Fruit fly (Drosophila melanogaster) whole organism, embryonic: ENCODE measurements around the gene CG32192.

Experiments used
- Bteb2 ChIP-seq: fragments of 200-800 bp; sonication (Bioruptor generic); optimal IDR thresholded peaks from 2 replicates; lab custom pipeline; 2016; ENCODE audit warnings: missing biosample characterization, missing genetic modification characterization
- CG11398 ChIP-seq: fragments of 200-800 bp; sonication (Bioruptor generic); optimal IDR thresholded peaks from 2 replicates; lab custom pipeline; 2016; ENCODE audit warnings: missing biosample characterization, missing genetic modification characterization
- CG2875 ChIP-seq: fragments of 200-800 bp; sonication (Bioruptor generic); optimal IDR thresholded peaks from 2 replicates; lab custom pipeline; 2017; ENCODE audit warnings: missing biosample characterization, mild to moderate bottlenecking, missing genetic modification characterization, missing genetic modification reagents
- CG2889 ChIP-seq: fragments of 200-800 bp; sonication (Bioruptor generic); IDR thresholded peaks from 3 replicates; pipeline ENCODE4 v1.3.6; 2022; ENCODE audit warnings: missing biosample characterization, missing genetic modification characterization
- CG34422 ChIP-seq: fragments of 200-800 bp; sonication (Bioruptor generic); IDR thresholded peaks from 3 replicates; pipeline ENCODE4 v1.3.6; 2022; ENCODE audit warnings: missing biosample characterization, missing genetic modification characterization
- CG3995 ChIP-seq: fragments of 200-800 bp; sonication (Bioruptor generic); optimal IDR thresholded peaks from 3 replicates; lab custom pipeline; 2016; ENCODE audit warnings: missing biosample characterization, missing genetic modification characterization
- CG5953 ChIP-seq: fragments of 200-800 bp; sonication (Bioruptor generic); IDR thresholded peaks from 2 replicates; pipeline ENCODE4 v1.3.6; 2022; ENCODE audit warnings: missing biosample characterization, missing genetic modification characterization
- CG6854 ChIP-seq: fragments of 200-800 bp; sonication (Bioruptor generic); optimal IDR thresholded peaks from 3 replicates; lab custom pipeline; 2017; ENCODE audit warnings: missing biosample characterization, mild to moderate bottlenecking, missing genetic modification characterization
- CG7556 ChIP-seq: fragments of 200-800 bp; sonication (Bioruptor generic); optimal IDR thresholded peaks from 2 replicates; lab custom pipeline; 2017; ENCODE audit warnings: missing biosample characterization, mild to moderate bottlenecking, missing genetic modification characterization
- CG7987 ChIP-seq: fragments of 200-800 bp; sonication (Bioruptor generic); optimal IDR thresholded peaks from 2 replicates; lab custom pipeline; 2018; ENCODE audit warnings: missing biosample characterization, mild to moderate bottlenecking, missing genetic modification characterization, moderate library complexity
- Dek ChIP-seq: fragments of 200-800 bp; sonication (Bioruptor generic); optimal IDR thresholded peaks from 3 replicates; lab custom pipeline; 2019; ENCODE audit warnings: missing biosample characterization, mild to moderate bottlenecking, missing genetic modification characterization, moderate library complexity
- E2f1 ChIP-seq: fragments of 200-800 bp; sonication (Bioruptor generic); IDR thresholded peaks from 2 replicates; pipeline ENCODE4 v1.3.6; 2022; ENCODE audit warnings: missing biosample characterization, missing genetic modification characterization
- Ets97D ChIP-seq: fragments of 200-800 bp; sonication (Bioruptor generic); optimal IDR thresholded peaks from 3 replicates; lab custom pipeline; 2016; ENCODE audit warnings: missing biosample characterization, missing genetic modification characterization
- GATAe ChIP-seq: fragments of 200-800 bp; sonication (Bioruptor generic); conservative IDR thresholded peaks from 2 replicates; pipeline ENCODE4 v1.3.6; 2022; ENCODE audit warnings: missing biosample characterization, missing genetic modification characterization
- H15 ChIP-seq: fragments of 200-800 bp; sonication (Bioruptor generic); IDR thresholded peaks from 3 replicates; pipeline ENCODE4 v1.3.6; 2022; ENCODE audit warnings: missing biosample characterization, missing genetic modification characterization
- HLH3B ChIP-seq: fragments of 200-800 bp; sonication (Bioruptor generic); IDR thresholded peaks from 2 replicates; pipeline ENCODE4 v1.3.6; 2022; ENCODE audit warnings: missing biosample characterization, missing genetic modification characterization
- Hr51 ChIP-seq, 2 experiments: fragments of 200-800 bp; sonication (Bioruptor generic); optimal IDR thresholded peaks; 2 replicates in 1 of 2; 3 replicates in 1 of 2; lab custom pipeline; 2016 to 2018; ENCODE audit warnings: missing biosample characterization in 2 of 2, missing genetic modification characterization in 2 of 2, mild to moderate bottlenecking in 1 of 2, moderate library complexity in 1 of 2
- Med ChIP-seq: fragments of 200-800 bp; sonication (Bioruptor generic); peaks from one replicate; lab custom pipeline; 2016; ENCODE audit warnings: missing biosample characterization, missing genetic modification characterization, mild to moderate bottlenecking, inconsistent platforms, moderate library complexity
- Neu2 ChIP-seq: fragments of 200-800 bp; sonication (Bioruptor generic); optimal IDR thresholded peaks from 3 replicates; lab custom pipeline; 2016; ENCODE audit warnings: missing biosample characterization, missing genetic modification characterization, borderline replicate concordance
- Nf-YB ChIP-seq: fragments of 200-800 bp; sonication (Bioruptor generic); optimal IDR thresholded peaks from 3 replicates; lab custom pipeline; 2019; ENCODE audit warnings: missing biosample characterization, mild to moderate bottlenecking, missing genetic modification characterization, moderate library complexity
- Opbp ChIP-seq: fragments of 200-800 bp; sonication (Bioruptor generic); IDR thresholded peaks from 3 replicates; pipeline ENCODE4 v1.3.6; 2022; ENCODE audit warnings: missing biosample characterization, missing genetic modification characterization; ENCODE audit not compliant: partially characterized antibody
- Spps ChIP-seq: fragments of 200-800 bp; sonication (Bioruptor generic); optimal IDR thresholded peaks from 2 replicates; lab custom pipeline; 2018; ENCODE audit warnings: missing biosample characterization, mild to moderate bottlenecking, missing genetic modification characterization
- Vsx1 ChIP-seq: fragments of 200-800 bp; sonication (Bioruptor generic); optimal IDR thresholded peaks from 2 replicates; lab custom pipeline; 2017; ENCODE audit warnings: missing biosample characterization, mild to moderate bottlenecking, missing genetic modification characterization, missing genetic modification reagents
- YL-1 ChIP-seq: fragments of 200-800 bp; sonication (Bioruptor generic); optimal IDR thresholded peaks from 3 replicates; lab custom pipeline; 2017; ENCODE audit warnings: missing biosample characterization, mild to moderate bottlenecking, missing genetic modification characterization
- ab ChIP-seq: fragments of 200-800 bp; sonication (Bioruptor generic); optimal IDR thresholded peaks from 2 replicates; lab custom pipeline; 2016; ENCODE audit warnings: missing biosample characterization, missing genetic modification characterization
- aop ChIP-seq: fragments of 200-800 bp; sonication (Bioruptor generic); IDR thresholded peaks from 2 replicates; pipeline ENCODE4 v1.3.6; 2022; ENCODE audit warnings: missing biosample characterization, missing genetic modification characterization
- cato ChIP-seq: fragments of 200-800 bp; sonication (Bioruptor generic); optimal IDR thresholded peaks from 2 replicates; lab custom pipeline; 2016; ENCODE audit warnings: missing biosample characterization, missing genetic modification characterization, borderline replicate concordance
- chif ChIP-seq, 2 experiments: fragments of 200-800 bp; sonication (Bioruptor generic); optimal IDR thresholded peaks; 3 replicates each; lab custom pipeline; 2016; ENCODE audit warnings: missing biosample characterization in 2 of 2, missing genetic modification characterization in 2 of 2
- chinmo ChIP-seq: fragments of 200-800 bp; sonication (Bioruptor generic); IDR thresholded peaks from 4 replicates; pipeline ENCODE4 v1.3.6; 2022; ENCODE audit warnings: missing biosample characterization, missing genetic modification characterization; ENCODE audit not compliant: partially characterized antibody
- chm ChIP-seq: fragments of 200-800 bp; sonication (Bioruptor generic); IDR thresholded peaks from 2 replicates; pipeline ENCODE4 v1.3.6; 2022; ENCODE audit warnings: missing biosample characterization, missing genetic modification characterization
- dan ChIP-seq: fragments of 200-800 bp; sonication (Bioruptor generic); IDR thresholded peaks from 2 replicates; pipeline ENCODE4 v1.3.6; 2022; ENCODE audit warnings: missing biosample characterization, missing genetic modification characterization
- danr ChIP-seq: fragments of 200-800 bp; sonication (Bioruptor generic); IDR thresholded peaks from 2 replicates; pipeline ENCODE4 v1.3.6; 2022; ENCODE audit warnings: missing biosample characterization, missing genetic modification characterization
- fd96Cb ChIP-seq: fragments of 200-800 bp; sonication (Bioruptor generic); optimal IDR thresholded peaks from 2 replicates; lab custom pipeline; 2018; ENCODE audit warnings: missing biosample characterization, mild to moderate bottlenecking, missing genetic modification characterization, moderate library complexity
- ftz-f1 ChIP-seq: fragments of 200-800 bp; sonication (Bioruptor generic); optimal IDR thresholded peaks from 2 replicates; lab custom pipeline; 2016; ENCODE audit warnings: missing biosample characterization, missing genetic modification characterization
- inv ChIP-seq: fragments of 200-800 bp; sonication (Bioruptor generic); IDR thresholded peaks from 2 replicates; pipeline ENCODE4 v1.3.6; 2022; ENCODE audit warnings: missing biosample characterization, missing genetic modification characterization; ENCODE audit not compliant: partially characterized antibody
- lab ChIP-seq: fragments of 200-800 bp; sonication (Bioruptor generic); optimal IDR thresholded peaks from 3 replicates; lab custom pipeline; 2017; ENCODE audit warnings: missing biosample characterization, missing genetic modification characterization, mild to moderate bottlenecking, moderate library complexity, missing genetic modification reagents
- lmd ChIP-seq: fragments of 200-800 bp; sonication (Bioruptor generic); IDR thresholded peaks from 2 replicates; pipeline ENCODE4 v1.3.6; 2022; ENCODE audit warnings: missing biosample characterization, missing genetic modification characterization
- mirr ChIP-seq: fragments of 200-800 bp; sonication (Bioruptor generic); optimal IDR thresholded peaks from 3 replicates; lab custom pipeline; 2018; ENCODE audit warnings: missing biosample characterization, mild to moderate bottlenecking, missing genetic modification characterization
- odd ChIP-seq: fragments of 200-800 bp; sonication (Bioruptor generic); optimal IDR thresholded peaks from 2 replicates; lab custom pipeline; 2017; ENCODE audit warnings: missing biosample characterization, mild to moderate bottlenecking, missing genetic modification characterization
- onecut ChIP-seq: fragments of 200-800 bp; sonication (Bioruptor generic); IDR thresholded peaks from 2 replicates; pipeline ENCODE4 v1.3.6; 2022; ENCODE audit warnings: missing biosample characterization, missing genetic modification characterization
- rib ChIP-seq: fragments of 200-800 bp; sonication (Bioruptor generic); IDR thresholded peaks from 2 replicates; pipeline ENCODE4 v1.3.6; 2022; ENCODE audit warnings: missing biosample characterization, missing genetic modification characterization
- sim ChIP-seq: fragments of 200-800 bp; sonication (Bioruptor generic); IDR thresholded peaks from 2 replicates; pipeline ENCODE4 v1.3.6; 2022; ENCODE audit warnings: missing biosample characterization, missing genetic modification characterization
- sob ChIP-seq: fragments of 200-800 bp; sonication (Bioruptor generic); IDR thresholded peaks from 2 replicates; pipeline ENCODE4 v1.3.6; 2022; ENCODE audit warnings: missing biosample characterization, missing genetic modification characterization
- sqz ChIP-seq: fragments of 200-800 bp; sonication (Bioruptor generic); optimal IDR thresholded peaks from 3 replicates; lab custom pipeline; 2018; ENCODE audit warnings: missing biosample characterization, mild to moderate bottlenecking, missing genetic modification characterization
- stc ChIP-seq: fragments of 200-800 bp; sonication (Bioruptor generic); IDR thresholded peaks from 2 replicates; pipeline ENCODE4 v1.3.6; 2022; ENCODE audit warnings: missing biosample characterization, missing genetic modification characterization
- tup ChIP-seq: fragments of 200-800 bp; sonication (Bioruptor generic); optimal IDR thresholded peaks from 2 replicates; lab custom pipeline; 2016; ENCODE audit warnings: missing biosample characterization, mild to moderate bottlenecking, missing genetic modification characterization, moderate library complexity
- twi ChIP-seq: fragments of 200-800 bp; optimal IDR thresholded peaks from 2 replicates; lab custom pipeline; 2019; ENCODE audit warnings: missing biosample characterization, mild to moderate bottlenecking, missing genetic modification characterization, moderate library complexity
- vnd ChIP-seq: fragments of 200-800 bp; sonication (Bioruptor generic); IDR thresholded peaks from 3 replicates; pipeline ENCODE4 v1.3.6; 2022; ENCODE audit warnings: missing biosample characterization, missing genetic modification characterization; ENCODE audit not compliant: partially characterized antibody

CG32192 gene

dm6 chr3L:18019645-18020509 lies 20.2 kb upstream of the CG32192 start (continued):
- TF ChIP-seq twi (tag; lab: Kevin White, UChicago) (peak; percentile 66), cato (GFP tag; lab: Kevin White, UChicago) (peak; percentile 52), CG6854 (GFP tag; lab: Kevin White, UChicago) (peak; percentile 92), ftz-f1 (GFP tag; lab: Kevin White, UChicago) (peak; percentile 89), fd96Cb (tag; lab: Kevin White, UChicago) (peak; percentile 79), Med (peak; percentile 99), tup (GFP tag; lab: Kevin White, UChicago) (peak; percentile 54), E2f1 (GFP tag; lab: Robert Waterston, UW) (peak; percentile 75), CG2875 (peak; percentile 86), CG7556 (GFP tag; lab: Kevin White, UChicago) (peak; percentile 44), odd (peak; percentile 87), Vsx1 (GFP tag; lab: Kevin White, UChicago) (peak; percentile 78), Nf-YB (GFP tag; lab: Kevin White, UChicago) (peak; percentile 68), sqz (GFP tag; lab: Kevin White, UChicago) (peak; percentile 87), danr (GFP tag; lab: Robert Waterston, UW) (peak; percentile 28; the same call in 1 of the 2 replicates), CG2889 (GFP tag; lab: Robert Waterston, UW) (0 out of 3 replicates have a peak, but pooled peaks have one; percentile 26), onecut (GFP tag; lab: Robert Waterston, UW) (peak; percentile 90), chif (GFP tag; optimal IDR thresholded peaks at IDR 0.05; lab: Kevin White, UChicago) (peak; percentile 65 to 87), chinmo (GFP tag; lab: Robert Waterston, UW) (peak; percentile 78; the same call in 2 of the 4 replicates), lmd (peak; percentile 70; the same call in 1 of the 2 replicates), Hr51 (GFP tag; optimal IDR thresholded peaks at IDR 0.05; lab: Kevin White, UChicago) (peak; percentile 72 to 83), CG5953 (peak; percentile 83), rib (0 out of 2 replicates have a peak, but pooled peaks have one; percentile 13), Bteb2 (peak; percentile 59), YL-1 (GFP tag; lab: Kevin White, UChicago) (peak; percentile 76), stc (peak; percentile 83), vnd (GFP tag; lab: Robert Waterston, UW) (no peak), aop (GFP tag; lab: Robert Waterston, UW) (no peak), Neu2 (GFP tag; lab: Kevin White, UChicago) (peak; percentile 56), inv (GFP tag; lab: Robert Waterston, UW) (no peak), Opbp (GFP tag; lab: Robert Waterston, UW) (no peak)

DNA sequence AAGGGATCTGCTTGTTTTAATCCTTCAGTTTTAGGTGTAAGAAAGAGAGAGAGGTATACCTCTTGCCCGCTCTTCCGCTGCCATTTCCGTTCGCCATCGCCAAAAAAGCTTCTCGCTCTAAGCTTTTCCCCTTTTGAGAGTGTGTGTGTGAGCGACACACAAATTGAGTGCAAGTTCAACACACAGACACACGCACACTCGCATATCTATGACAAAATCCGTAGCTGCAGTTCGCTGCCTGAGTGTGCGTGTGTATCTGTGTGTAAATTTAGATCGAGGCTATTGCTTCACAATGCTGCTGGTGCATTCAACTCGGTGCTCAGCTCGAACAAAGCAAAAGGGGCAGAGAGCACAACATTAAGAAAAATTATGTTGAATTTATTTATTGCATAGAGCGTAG lies 19.2 kb upstream of the CG32192 start:
- TF ChIP-seq stc (no peak), sim (GFP tag; lab: Robert Waterston, UW) (no peak), ab (GFP tag; lab: Kevin White, UChicago) (no peak), HLH3B (GFP tag; lab: Robert Waterston, UW) (no peak), Ets97D (peak; percentile 53), ftz-f1 (GFP tag; lab: Kevin White, UChicago) (peak; percentile 17), dan (GFP tag; lab: Robert Waterston, UW) (no peak), Spps (tag; lab: Kevin White, UChicago) (no peak), CG11398 (GFP tag; lab: Kevin White, UChicago) (no peak), sob (GFP tag; lab: Robert Waterston, UW) (no peak), CG3995 (GFP tag; lab: Kevin White, UChicago) (no peak), chm (0 out of 2 replicates have a peak, but pooled peaks have one; percentile 12), CG7987 (GFP tag; lab: Kevin White, UChicago) (peak; percentile 61), lab (GFP tag; lab: Kevin White, UChicago) (peak; percentile 45), H15 (GFP tag; lab: Robert Waterston, UW) (no peak), CG34422 (no peak), Dek (tag; lab: Kevin White, UChicago) (no peak), mirr (GFP tag; lab: Kevin White, UChicago) (peak; percentile 40), GATAe (GFP tag; lab: Robert Waterston, UW) (no peak)
